Worm (Caenorhabditis elegans): ENCODE measurements around the gene kvs-3.

- no peak for TF ChIP-seq hlh-17 (GFP tag; optimal IDR thresholded peaks at IDR 0.05; ENCODE audit: borderline replicate concordance)
- no peak for TF ChIP-seq blmp-1 (tag; optimal IDR thresholded peaks at IDR 0.05)
- no peak for TF ChIP-seq zag-1 (tag; optimal IDR thresholded peaks at IDR 0.05)
- TF ChIP-seq C04F5.9 (tag; optimal IDR thresholded peaks at IDR 0.05): no peak
- TF ChIP-seq elt-3 (tag; optimal IDR thresholded peaks at IDR 0.05): no peak
- no peak for TF ChIP-seq dpl-1 (GFP tag; optimal IDR thresholded peaks at IDR 0.05)
- TF ChIP-seq unc-98 (GFP tag; IDR thresholded peaks at IDR 0.05): no peak
- no peak for TF ChIP-seq unc-30 (tag; optimal IDR thresholded peaks at IDR 0.05)
- TF ChIP-seq tbx-2 (tag; optimal IDR thresholded peaks at IDR 0.05): no peak
- no peak for TF ChIP-seq aha-1 (tag; optimal IDR thresholded peaks at IDR 0.05)
- no peak for TF ChIP-seq ama-1 (optimal IDR thresholded peaks at IDR 0.05)
Observed at ce11 chrV:9271835-9272234, 46.3 kb upstream of the kvs-3 start.

All from whole organism, L1 larva.